Fruit fly (Drosophila melanogaster): ENCODE results near the gene CG18622.

- TF ChIP-seq CTCF (optimal IDR thresholded peaks at IDR 0.05) (no peak), CG8478 (optimal IDR thresholded peaks at IDR 0.05) (no peak)
Measured at dm6 chr3R:16987924-16988298, 379 bp upstream of the CG18622 start.

Measured in S2 (cell line).